Fruit fly (Drosophila melanogaster) whole organism, embryonic: ENCODE data around the gene pnt.

Source experiments
- ATbp ChIP-seq: fragments of 200-800 bp; sonication (Bioruptor generic); optimal IDR thresholded peaks from 2 replicates; lab custom pipeline; 2017; ENCODE audit warnings: missing biosample characterization, mild to moderate bottlenecking, missing genetic modification characterization, missing genetic modification reagents
- Aef1 ChIP-seq: fragments of 200-800 bp; sonication (Bioruptor generic); IDR thresholded peaks from 3 replicates; pipeline ENCODE4 v1.3.6; 2022; ENCODE audit warnings: missing biosample characterization, missing genetic modification characterization
- Bgb ChIP-seq: fragments of 200-800 bp; sonication (Bioruptor generic); IDR thresholded peaks from 2 replicates; pipeline ENCODE4 v1.3.6; 2022; ENCODE audit warnings: missing biosample characterization, missing genetic modification characterization; ENCODE audit not compliant: partially characterized antibody
- CG10431 ChIP-seq: fragments of 200-800 bp; sonication (Bioruptor generic); optimal IDR thresholded peaks from 3 replicates; lab custom pipeline; 2018; ENCODE audit warnings: missing biosample characterization, mild to moderate bottlenecking, missing genetic modification characterization
- CG12219 ChIP-seq: fragments of 200-800 bp; sonication (Bioruptor generic); optimal IDR thresholded peaks from 3 replicates; lab custom pipeline; 2018; ENCODE audit warnings: missing biosample characterization, mild to moderate bottlenecking, missing genetic modification characterization
- CG12769 ChIP-seq: fragments of 200-800 bp; sonication (Bioruptor generic); optimal IDR thresholded peaks from 2 replicates; lab custom pipeline; 2019; ENCODE audit warnings: missing biosample characterization, mild to moderate bottlenecking, missing genetic modification characterization, moderate library complexity
- CG13123 ChIP-seq: fragments of 200-800 bp; sonication (Bioruptor generic); optimal IDR thresholded peaks from 2 replicates; lab custom pipeline; 2016; ENCODE audit warnings: missing biosample characterization, missing genetic modification characterization
- CG15269 ChIP-seq: fragments of 200-800 bp; sonication (Bioruptor generic); optimal IDR thresholded peaks from 2 replicates; lab custom pipeline; 2018; ENCODE audit warnings: missing biosample characterization, mild to moderate bottlenecking, missing genetic modification characterization, moderate library complexity
- CG1529 ChIP-seq: fragments of 200-800 bp; sonication (Bioruptor generic); optimal IDR thresholded peaks from 3 replicates; lab custom pipeline; 2018; ENCODE audit warnings: missing biosample characterization, missing genetic modification characterization
- CG17612 ChIP-seq: fragments of 200-800 bp; sonication (Bioruptor generic); IDR thresholded peaks from 2 replicates; pipeline ENCODE4 v1.3.6; 2022; ENCODE audit warnings: missing biosample characterization, missing genetic modification characterization
- CG30020 ChIP-seq: fragments of 200-800 bp; optimal IDR thresholded peaks from 2 replicates; lab custom pipeline; 2019; ENCODE audit warnings: missing biosample characterization, mild to moderate bottlenecking, missing genetic modification characterization, moderate library complexity
- CG30431 ChIP-seq: fragments of 200-800 bp; sonication (Bioruptor generic); optimal IDR thresholded peaks from 2 replicates; lab custom pipeline; 2017; ENCODE audit warnings: missing biosample characterization, missing genetic modification characterization
- CG32532 ChIP-seq: fragments of 200-800 bp; sonication (Bioruptor generic); IDR thresholded peaks from 2 replicates; pipeline ENCODE4 v1.3.6; 2022; ENCODE audit warnings: missing biosample characterization, missing genetic modification characterization
- CG34224 ChIP-seq: fragments of 200-800 bp; sonication (Bioruptor generic); IDR thresholded peaks from 3 replicates; pipeline ENCODE4 v1.3.6; 2022; ENCODE audit warnings: missing biosample characterization, missing genetic modification characterization; ENCODE audit not compliant: partially characterized antibody
- CG3995 ChIP-seq: fragments of 200-800 bp; sonication (Bioruptor generic); optimal IDR thresholded peaks from 3 replicates; lab custom pipeline; 2016; ENCODE audit warnings: missing biosample characterization, missing genetic modification characterization
- CG5180 ChIP-seq: fragments of 200-800 bp; sonication (Bioruptor generic); optimal IDR thresholded peaks from 3 replicates; lab custom pipeline; 2017; ENCODE audit warnings: missing biosample characterization, missing genetic modification characterization, mild to moderate bottlenecking, moderate library complexity, missing genetic modification reagents
- CG6272 ChIP-seq: fragments of 200-800 bp; sonication (Bioruptor generic); IDR thresholded peaks from 2 replicates; pipeline ENCODE4 v1.3.6; 2022; ENCODE audit warnings: missing biosample characterization, missing genetic modification characterization
- CG6765 ChIP-seq: fragments of 200-800 bp; sonication (Bioruptor generic); optimal IDR thresholded peaks from 3 replicates; lab custom pipeline; 2017; ENCODE audit warnings: missing biosample characterization, mild to moderate bottlenecking, missing genetic modification characterization
- CG9727 ChIP-seq: fragments of 200-800 bp; sonication (Bioruptor generic); optimal IDR thresholded peaks from 3 replicates; lab custom pipeline; 2017; ENCODE audit warnings: missing biosample characterization, mild to moderate bottlenecking, missing genetic modification characterization
- Camta ChIP-seq: fragments of 200-800 bp; sonication (Bioruptor generic); optimal IDR thresholded peaks from 2 replicates; lab custom pipeline; 2016; ENCODE audit warnings: missing biosample characterization, missing genetic modification characterization
- CrebB ChIP-seq: fragments of 200-800 bp; sonication (Bioruptor generic); optimal IDR thresholded peaks from 3 replicates; lab custom pipeline; 2018; ENCODE audit warnings: missing biosample characterization, mild to moderate bottlenecking, missing genetic modification characterization
- D ChIP-seq, 2 experiments: fragments of 200-800 bp in 1 of 2; fragments of >200 bp in 1 of 2; sonication (Bioruptor generic) in 1 of 2; optimal IDR thresholded peaks; 2 replicates in 1 of 2; 3 replicates in 1 of 2; lab custom pipeline; 2017; ENCODE audit warnings: mild to moderate bottlenecking in 1 of 2, missing biosample characterization in 1 of 2, missing genetic modification characterization in 1 of 2, missing genetic modification reagents in 1 of 2
- Dek ChIP-seq: fragments of 200-800 bp; sonication (Bioruptor generic); optimal IDR thresholded peaks from 3 replicates; lab custom pipeline; 2019; ENCODE audit warnings: missing biosample characterization, mild to moderate bottlenecking, missing genetic modification characterization, moderate library complexity
- Elba2 ChIP-seq: fragments of 200-800 bp; sonication (Bioruptor generic); optimal IDR thresholded peaks from 3 replicates; lab custom pipeline; 2016; ENCODE audit warnings: missing biosample characterization, missing genetic modification characterization
- MTF-1 ChIP-seq: fragments of 200-800 bp; sonication (Bioruptor generic); optimal IDR thresholded peaks from 2 replicates; lab custom pipeline; 2018; ENCODE audit warnings: missing biosample characterization, mild to moderate bottlenecking, missing genetic modification characterization, borderline replicate concordance
- Scr ChIP-seq: fragments of 200-800 bp; sonication (Bioruptor generic); IDR thresholded peaks from 2 replicates; pipeline ENCODE4 v1.3.6; 2022; ENCODE audit warnings: missing biosample characterization, missing genetic modification characterization; ENCODE audit not compliant: partially characterized antibody
- Six4 ChIP-seq: fragments of 200-800 bp; sonication (Bioruptor generic); optimal IDR thresholded peaks from 2 replicates; lab custom pipeline; 2016; ENCODE audit warnings: missing biosample characterization, missing genetic modification characterization
- Sry-β ChIP-seq: fragments of 200-800 bp; sonication (Bioruptor generic); optimal IDR thresholded peaks from 2 replicates; lab custom pipeline; 2018; ENCODE audit warnings: missing biosample characterization, mild to moderate bottlenecking, missing genetic modification characterization, moderate library complexity
- al ChIP-seq: fragments of 200-800 bp; sonication (Bioruptor generic); IDR thresholded peaks from 2 replicates; pipeline ENCODE4 v1.3.6; 2022; ENCODE audit warnings: missing biosample characterization, missing genetic modification characterization
- chif ChIP-seq, 2 experiments: fragments of 200-800 bp; sonication (Bioruptor generic); optimal IDR thresholded peaks; 3 replicates each; lab custom pipeline; 2016; ENCODE audit warnings: missing biosample characterization in 2 of 2, missing genetic modification characterization in 2 of 2
- ci ChIP-seq: fragments of 200-800 bp; sonication (Bioruptor generic); IDR thresholded peaks from 3 replicates; pipeline ENCODE4 v1.3.6; 2022; ENCODE audit warnings: missing biosample characterization, missing genetic modification characterization
- croc ChIP-seq: fragments of 200-800 bp; sonication (Bioruptor generic); conservative IDR thresholded peaks from 3 replicates; pipeline ENCODE4 v1.3.6; 2022; ENCODE audit warnings: missing biosample characterization, missing genetic modification characterization
- exex ChIP-seq: fragments of 200-800 bp; sonication (Bioruptor generic); optimal IDR thresholded peaks from 4 replicates; lab custom pipeline; 2018; ENCODE audit warnings: missing biosample characterization, mild to moderate bottlenecking, missing genetic modification characterization, moderate library complexity
- gem ChIP-seq: fragments of 200-800 bp; sonication (Bioruptor generic); optimal IDR thresholded peaks from 2 replicates; lab custom pipeline; 2019; ENCODE audit warnings: missing biosample characterization, mild to moderate bottlenecking, missing genetic modification characterization, moderate library complexity
- grn ChIP-seq: fragments of 200-800 bp; sonication (Bioruptor generic); optimal IDR thresholded peaks from 3 replicates; lab custom pipeline; 2017; ENCODE audit warnings: missing biosample characterization, missing genetic modification characterization
- hb ChIP-seq: fragments of 200-800 bp; sonication (Bioruptor generic); IDR thresholded peaks from 3 replicates; pipeline ENCODE4 v1.3.6; 2022; ENCODE audit warnings: missing biosample characterization, missing genetic modification characterization; ENCODE audit not compliant: partially characterized antibody
- hbn ChIP-seq: fragments of 200-800 bp; sonication (Bioruptor generic); IDR thresholded peaks from 2 replicates; pipeline ENCODE4 v1.3.6; 2022; ENCODE audit warnings: missing biosample characterization, missing genetic modification characterization; ENCODE audit not compliant: partially characterized antibody
- hkb ChIP-seq, 2 experiments: fragments of 200-800 bp in 1 of 2; fragments of >200 bp in 1 of 2; sonication (Bioruptor generic) in 1 of 2; IDR thresholded peaks in 1 of 2; optimal IDR thresholded peaks in 1 of 2; 2 replicates each; pipeline versions ENCODE4 v1.3.6 to Lab custom; 2017 to 2022; ENCODE audit warnings: missing biosample characterization in 1 of 2, missing genetic modification characterization in 1 of 2
- hth ChIP-seq: fragments of >200 bp; optimal IDR thresholded peaks from 2 replicates; lab custom pipeline; 2017; ENCODE audit warnings: inconsistent platforms
- lmd ChIP-seq: fragments of 200-800 bp; sonication (Bioruptor generic); IDR thresholded peaks from 2 replicates; pipeline ENCODE4 v1.3.6; 2022; ENCODE audit warnings: missing biosample characterization, missing genetic modification characterization
- nerfin-2 ChIP-seq: fragments of 200-800 bp; sonication (Bioruptor generic); IDR thresholded peaks from 2 replicates; pipeline ENCODE4 v1.3.6; 2022; ENCODE audit warnings: missing biosample characterization, missing genetic modification characterization; ENCODE audit not compliant: partially characterized antibody
- pfk ChIP-seq: fragments of 200-800 bp; sonication (Bioruptor generic); optimal IDR thresholded peaks from 2 replicates; lab custom pipeline; 2018; ENCODE audit warnings: missing biosample characterization, mild to moderate bottlenecking, missing genetic modification characterization, moderate library complexity
- phol ChIP-seq: fragments of 200-800 bp; sonication (Bioruptor generic); optimal IDR thresholded peaks from 3 replicates; lab custom pipeline; 2018; ENCODE audit warnings: missing biosample characterization, mild to moderate bottlenecking, missing genetic modification characterization, moderate library complexity
- shn ChIP-seq: fragments of 200-800 bp; sonication (Bioruptor generic); optimal IDR thresholded peaks from 3 replicates; lab custom pipeline; 2016; ENCODE audit warnings: missing biosample characterization, missing genetic modification characterization
- tna ChIP-seq: fragments of 200-800 bp; sonication (Bioruptor generic); IDR thresholded peaks from 2 replicates; pipeline ENCODE4 v1.3.6; 2022; ENCODE audit warnings: missing biosample characterization, missing genetic modification characterization; ENCODE audit not compliant: partially characterized antibody
- trem ChIP-seq: fragments of 200-800 bp; optimal IDR thresholded peaks from 3 replicates; lab custom pipeline; 2019; ENCODE audit warnings: missing biosample characterization, mild to moderate bottlenecking, missing genetic modification characterization, moderate library complexity
- unc-4 ChIP-seq: fragments of 200-800 bp; sonication (Bioruptor generic); IDR thresholded peaks from 2 replicates; pipeline ENCODE4 v1.3.6; 2022; ENCODE audit warnings: missing biosample characterization, missing genetic modification characterization; ENCODE audit not compliant: partially characterized antibody
- unpg ChIP-seq: fragments of 200-800 bp; sonication (Bioruptor generic); optimal IDR thresholded peaks from 3 replicates; lab custom pipeline; 2018; ENCODE audit warnings: missing biosample characterization, mild to moderate bottlenecking, missing genetic modification characterization, moderate library complexity
- usp ChIP-seq: fragments of >200 bp; optimal IDR thresholded peaks from 2 replicates; lab custom pipeline; 2017; ENCODE audit warnings: missing biosample characterization, missing genetic modification characterization

Gene pnt

DNA sequence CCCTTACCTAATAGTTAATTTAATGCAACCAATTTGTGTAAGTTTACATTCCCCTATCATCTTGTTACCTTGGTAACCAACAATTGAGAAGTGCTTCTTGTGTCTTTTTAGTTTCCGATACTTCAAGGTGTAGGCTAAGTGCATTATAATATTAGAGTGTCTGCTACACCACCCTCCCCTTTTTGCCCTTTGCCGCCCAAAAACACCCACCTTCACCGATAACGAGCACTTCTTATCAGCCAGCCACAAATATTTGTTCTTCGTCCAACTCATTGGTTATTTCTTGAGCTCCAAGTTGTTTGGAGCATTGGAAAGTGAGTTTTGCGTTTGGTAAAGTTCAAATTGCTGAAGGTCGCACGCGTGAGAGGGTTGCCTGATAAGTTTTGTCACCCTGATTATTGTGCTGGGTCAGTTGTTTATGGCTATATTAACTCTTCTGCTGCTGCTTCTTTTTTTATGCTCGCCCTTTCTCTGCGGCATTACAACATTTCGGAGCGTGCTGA is 14.1 kb downstream of the pnt start (continued):
- no peak for TF ChIP-seq hbn (GFP tag; lab: Robert Waterston, UW)
- TF ChIP-seq croc (GFP tag; lab: Robert Waterston, UW): no peak
- TF ChIP-seq lmd (GFP tag; lab: Robert Waterston, UW): peak; percentile 42
- TF ChIP-seq CG30020 (tag; lab: Kevin White, UChicago): no peak
- no peak for TF ChIP-seq CG6765 (GFP tag; lab: Kevin White, UChicago)
- no peak for TF ChIP-seq MTF-1
- TF ChIP-seq grn (GFP tag; lab: Kevin White, UChicago): no peak
- TF ChIP-seq CG30431 (GFP tag; lab: Kevin White, UChicago): no peak
- TF ChIP-seq unpg (GFP tag; lab: Kevin White, UChicago): no peak
- no peak for TF ChIP-seq CG15269 (tag; lab: Kevin White, UChicago)
- no peak for TF ChIP-seq nerfin-2 (GFP tag; lab: Robert Waterston, UW)
- TF ChIP-seq Six4 (GFP tag; lab: Kevin White, UChicago): no peak
- 0 out of 2 replicates have a peak, but pooled peaks have one; percentile 28 for TF ChIP-seq Bgb (GFP tag; lab: Robert Waterston, UW)
- TF ChIP-seq ci: 0 out of 3 replicates have a peak, but pooled peaks have one; percentile 44
- no peak for TF ChIP-seq CG12219 (GFP tag; lab: Kevin White, UChicago)
- TF ChIP-seq CG10431 (GFP tag; lab: Kevin White, UChicago): no peak
- TF ChIP-seq CG13123: no peak
- TF ChIP-seq trem (tag; lab: Kevin White, UChicago): no peak
- TF ChIP-seq exex: peak; percentile 60
- TF ChIP-seq Scr (GFP tag; lab: Robert Waterston, UW): no peak
- no peak for TF ChIP-seq tna (GFP tag; lab: Robert Waterston, UW)
- TF ChIP-seq gem (tag; lab: Kevin White, UChicago): peak; percentile 28
- TF ChIP-seq Sry-β (GFP tag; lab: Kevin White, UChicago): no peak
- no peak for TF ChIP-seq shn (GFP tag; lab: Kevin White, UChicago)
- TF ChIP-seq hb (GFP tag; lab: Robert Waterston, UW): no peak
- TF ChIP-seq CG12769 (tag; lab: Kevin White, UChicago): peak; percentile 50
- no peak for TF ChIP-seq ATbp
- no peak for TF ChIP-seq CG34224
- TF ChIP-seq usp (GFP tag; lab: Kevin White, UChicago): no peak
- TF ChIP-seq CG9727 (GFP tag; lab: Kevin White, UChicago): no peak
- TF ChIP-seq Aef1 (GFP tag; lab: Robert Waterston, UW): no peak
- TF ChIP-seq D (optimal IDR thresholded peaks at IDR 0.05; lab: Kevin White, UChicago): no peak
- no peak for TF ChIP-seq D (GFP tag; optimal IDR thresholded peaks at IDR 0.05; lab: Kevin White, UChicago)
- no peak for TF ChIP-seq CG6272 (GFP tag; lab: Robert Waterston, UW)
- TF ChIP-seq CG5180 (GFP tag; lab: Kevin White, UChicago): no peak
- TF ChIP-seq phol (tag; lab: Kevin White, UChicago): no peak
- no peak for TF ChIP-seq CG3995 (GFP tag; lab: Kevin White, UChicago)
- no peak for TF ChIP-seq Dek (tag; lab: Kevin White, UChicago)
- no peak for TF ChIP-seq al (GFP tag; lab: Robert Waterston, UW)
- no peak for TF ChIP-seq Camta (GFP tag; lab: Kevin White, UChicago)
- no peak for TF ChIP-seq hth (lab: Kevin White, UChicago)
- no peak for TF ChIP-seq Elba2 (GFP tag; lab: Kevin White, UChicago)
- TF ChIP-seq hkb (optimal IDR thresholded peaks at IDR 0.05; lab: Kevin White, UChicago): peak; percentile 86
- no peak for TF ChIP-seq hkb (GFP tag; IDR thresholded peaks at IDR 0.05; lab: Robert Waterston, UW)
- no peak for TF ChIP-seq chif (GFP tag; optimal IDR thresholded peaks at IDR 0.05; lab: Kevin White, UChicago)
- no peak for TF ChIP-seq pfk (GFP tag; lab: Kevin White, UChicago)
- TF ChIP-seq CG1529: no peak
- no peak for TF ChIP-seq unc-4 (GFP tag; lab: Robert Waterston, UW)
- no peak for TF ChIP-seq CrebB (tag; lab: Kevin White, UChicago)
- no peak for TF ChIP-seq CG17612 (GFP tag; lab: Robert Waterston, UW)
- TF ChIP-seq CG32532 (GFP tag; lab: Robert Waterston, UW): peak; percentile 40; the same call in 1 of the 2 replicates
